Worm (Caenorhabditis elegans) whole organism, young adult: Measurements from ENCODE around the gene attf-2.
A peak's percentile ranks its signal among the peaks of the same experiment; 100 is the strongest.

Experiments used
- B0019.2 ChIP-seq: fragments of 200-800 bp; sonication (Bioruptor generic); conservative IDR thresholded peaks from 2 replicates; pipeline ENCODE4 v1.3.6; 2022; ENCODE audit warnings: missing genetic modification reagents, missing genetic modification characterization, missing compliant biosample characterization
- C17E4.6 ChIP-seq: fragments of 200-800 bp; sonication (Bioruptor generic); IDR thresholded peaks from 2 replicates; pipeline ENCODE4 v1.3.6; 2022; ENCODE audit warnings: missing genetic modification reagents, missing genetic modification characterization, missing compliant biosample characterization
- D2030.7 ChIP-seq: fragments of 200-800 bp; sonication (Bioruptor generic); IDR thresholded peaks from 2 replicates; pipeline ENCODE4 v1.3.6; 2022; ENCODE audit warnings: missing genetic modification reagents, missing genetic modification characterization, missing compliant biosample characterization
- F10E7.11 ChIP-seq: sonication (generic microtip); optimal IDR thresholded peaks from 2 replicates; lab custom pipeline; 2017; ENCODE audit warnings: mild to moderate bottlenecking, missing genetic modification characterization, moderate library complexity, missing compliant biosample characterization
- F33H1.4 ChIP-seq: fragments of 200-800 bp; sonication (Bioruptor generic); IDR thresholded peaks from 2 replicates; pipeline ENCODE4 v1.3.6; 2022; ENCODE audit warnings: missing genetic modification reagents, missing genetic modification characterization, missing compliant biosample characterization
- F57A8.1 ChIP-seq: fragments of 200-800 bp; sonication (Bioruptor generic); optimal IDR thresholded peaks from 2 replicates; lab custom pipeline; 2018; ENCODE audit warnings: mild to moderate bottlenecking, missing genetic modification characterization, moderate library complexity, missing compliant biosample characterization
- K11D2.4 ChIP-seq: fragments of 200-800 bp; sonication (Bioruptor generic); IDR thresholded peaks from 2 replicates; pipeline ENCODE4 v1.3.6; 2022; ENCODE audit warnings: missing genetic modification reagents, missing genetic modification characterization, missing compliant biosample characterization
- K12H6.12 ChIP-seq: fragments of 200-800 bp; sonication (Bioruptor generic); optimal IDR thresholded peaks from 2 replicates; lab custom pipeline; 2018; ENCODE audit warnings: mild to moderate bottlenecking, missing genetic modification characterization, missing compliant biosample characterization
- T26A5.8 ChIP-seq: sonication (generic microtip); optimal IDR thresholded peaks from 2 replicates; lab custom pipeline; 2016; ENCODE audit warnings: missing genetic modification characterization, missing compliant biosample characterization
- Y53G8AR.9 ChIP-seq: fragments of 200-800 bp; sonication (Bioruptor generic); conservative IDR thresholded peaks from 2 replicates; pipeline ENCODE4 v1.3.6; 2022; ENCODE audit warnings: missing genetic modification reagents, missing genetic modification characterization, missing compliant biosample characterization
- Y95B8A.8 ChIP-seq: fragments of 200-800 bp; sonication (Bioruptor generic); IDR thresholded peaks from 2 replicates; pipeline ENCODE4 v1.3.6; 2022; ENCODE audit warnings: missing genetic modification reagents, missing genetic modification characterization, missing compliant biosample characterization
- atf-7 ChIP-seq: sonication (generic microtip); optimal IDR thresholded peaks from 2 replicates; lab custom pipeline; 2017; ENCODE audit warnings: mild to moderate bottlenecking, missing genetic modification characterization, missing compliant biosample characterization
- attf-5 ChIP-seq: fragments of 200-800 bp; sonication (Bioruptor generic); optimal IDR thresholded peaks from 2 replicates; lab custom pipeline; 2018; ENCODE audit warnings: mild to moderate bottlenecking, missing genetic modification characterization, missing compliant biosample characterization
- cebp-2 ChIP-seq: fragments of 200-800 bp; sonication (Bioruptor generic); IDR thresholded peaks from 2 replicates; pipeline ENCODE4 v1.3.6; 2022; ENCODE audit warnings: missing genetic modification characterization, missing compliant biosample characterization
- ceh-58 ChIP-seq: fragments of 200-800 bp; sonication (Bioruptor generic); IDR thresholded peaks from 2 replicates; pipeline ENCODE4 v1.3.6; 2022; ENCODE audit warnings: missing genetic modification characterization, missing compliant biosample characterization
- efl-1 ChIP-seq: fragments of 150-350 bp; optimal IDR thresholded peaks from 2 replicates; lab custom pipeline; 2014; ENCODE audit warnings: missing biosample characterization, missing genetic modification reagents, missing genetic modification characterization
- ets-4 ChIP-seq: fragments of 200-800 bp; sonication (Bioruptor generic); optimal IDR thresholded peaks from 2 replicates; lab custom pipeline; 2018; ENCODE audit warnings: mild to moderate bottlenecking, missing genetic modification characterization, missing compliant biosample characterization
- hlh-26 ChIP-seq: fragments of 200-800 bp; sonication (Bioruptor generic); conservative IDR thresholded peaks from 2 replicates; pipeline ENCODE4 v1.3.6; 2022; ENCODE audit warnings: missing genetic modification reagents, missing genetic modification characterization, missing compliant biosample characterization
- hrde-1 ChIP-seq: sonication (generic microtip); optimal IDR thresholded peaks from 2 replicates; lab custom pipeline; 2016; ENCODE audit warnings: missing genetic modification characterization, mild to moderate bottlenecking, missing compliant biosample characterization, moderate library complexity, missing genotype, missing genetic modification reagents, borderline replicate concordance
- hsf-1 ChIP-seq: fragments of 200-800 bp; sonication (Bioruptor generic); IDR thresholded peaks from 2 replicates; pipeline ENCODE4 v1.3.6; 2022; ENCODE audit warnings: missing genetic modification reagents, missing genetic modification characterization, missing compliant biosample characterization
- let-526 ChIP-seq: fragments of 200-800 bp; sonication (Bioruptor generic); IDR thresholded peaks from 2 replicates; pipeline ENCODE4 v1.3.6; 2022; ENCODE audit warnings: missing genetic modification reagents, missing genetic modification characterization, missing compliant biosample characterization
- let-607 ChIP-seq, 2 experiments: fragments of 200-800 bp in 1 of 2; sonication (Bioruptor generic) in 1 of 2; sonication (generic microtip) in 1 of 2; optimal IDR thresholded peaks; 2 replicates each; lab custom pipeline; 2016 to 2018; ENCODE audit warnings: mild to moderate bottlenecking in 2 of 2, missing compliant biosample characterization in 2 of 2, missing genetic modification characterization in 2 of 2, moderate library complexity in 2 of 2, missing genotype in 1 of 2
- lin-26 ChIP-seq: fragments of 200-800 bp; sonication (Bioruptor generic); IDR thresholded peaks from 2 replicates; pipeline ENCODE4 v1.3.6; 2022; ENCODE audit warnings: missing genetic modification reagents, missing genetic modification characterization, missing compliant biosample characterization
- lsl-1 ChIP-seq: fragments of 200-800 bp; sonication (Bioruptor generic); optimal IDR thresholded peaks from 2 replicates; lab custom pipeline; 2018; ENCODE audit warnings: mild to moderate bottlenecking, missing genetic modification characterization, moderate library complexity, missing compliant biosample characterization
- madf-6 ChIP-seq: fragments of 200-800 bp; sonication (Bioruptor generic); IDR thresholded peaks from 2 replicates; pipeline ENCODE4 v1.3.6; 2022; ENCODE audit warnings: missing genetic modification reagents, missing genetic modification characterization, missing compliant biosample characterization
- mcd-1 ChIP-seq: fragments of 200-800 bp; sonication (Bioruptor generic); IDR thresholded peaks from 2 replicates; pipeline ENCODE4 v1.3.6; 2022; ENCODE audit warnings: missing genetic modification reagents, missing genetic modification characterization, missing compliant biosample characterization
- mes-4 ChIP-seq: sonication (generic microtip); optimal IDR thresholded peaks from 2 replicates; lab custom pipeline; 2016; ENCODE audit warnings: missing genotype, missing genetic modification characterization, missing compliant biosample characterization
- nfya-2 ChIP-seq: fragments of 200-800 bp; sonication (Bioruptor generic); IDR thresholded peaks from 2 replicates; pipeline ENCODE4 v1.3.6; 2022; ENCODE audit warnings: missing genetic modification reagents, missing genetic modification characterization, missing compliant biosample characterization
- nhr-120 ChIP-seq: fragments of 200-800 bp; sonication (Bioruptor generic); IDR thresholded peaks from 2 replicates; pipeline ENCODE4 v1.3.6; 2022; ENCODE audit warnings: missing genetic modification characterization, missing compliant biosample characterization
- nhr-179 ChIP-seq: sonication (generic microtip); optimal IDR thresholded peaks from 2 replicates; lab custom pipeline; 2016; ENCODE audit warnings: mild to moderate bottlenecking, missing genetic modification characterization, missing compliant biosample characterization
- nhr-80 ChIP-seq: sonication (generic microtip); optimal IDR thresholded peaks from 2 replicates; lab custom pipeline; 2016; ENCODE audit warnings: missing genetic modification characterization, missing compliant biosample characterization
- repo-1 ChIP-seq: sonication (generic microtip); optimal IDR thresholded peaks from 2 replicates; lab custom pipeline; 2017; ENCODE audit warnings: mild to moderate bottlenecking, missing genetic modification characterization, missing compliant biosample characterization
- snpc-3.4 ChIP-seq: sonication (generic microtip); optimal IDR thresholded peaks from 2 replicates; lab custom pipeline; 2017; ENCODE audit warnings: missing genetic modification characterization, mild to moderate bottlenecking, missing compliant biosample characterization, antibody characterized with exemption, moderate library complexity, missing genotype, missing genetic modification reagents
- zfh-2 ChIP-seq: fragments of 200-800 bp; sonication (Bioruptor generic); conservative IDR thresholded peaks from 2 replicates; pipeline ENCODE4 v1.3.6; 2022; ENCODE audit warnings: missing genetic modification reagents, missing genetic modification characterization, missing compliant biosample characterization
- zim-3 ChIP-seq: sonication (generic microtip); optimal IDR thresholded peaks from 2 replicates; lab custom pipeline; 2017; ENCODE audit warnings: mild to moderate bottlenecking, missing genetic modification characterization, moderate library complexity, missing compliant biosample characterization
- ztf-18 ChIP-seq: sonication (generic microtip); optimal IDR thresholded peaks from 2 replicates; lab custom pipeline; 2016; ENCODE audit warnings: missing genotype, mild to moderate bottlenecking, missing genetic modification characterization, missing compliant biosample characterization
- ztf-26 ChIP-seq: sonication (generic microtip); optimal IDR thresholded peaks from 2 replicates; lab custom pipeline; 2017; ENCODE audit warnings: missing genetic modification characterization, missing compliant biosample characterization
- ztf-6 ChIP-seq: fragments of 200-800 bp; sonication (Bioruptor generic); IDR thresholded peaks from 2 replicates; pipeline ENCODE4 v1.3.6; 2022; ENCODE audit warnings: missing genetic modification reagents, missing genetic modification characterization, missing compliant biosample characterization

The attf-2 gene

ce11 chrV:7156079-7156478, 39.9 kb downstream of the attf-2 start, which contains the start of gene F10D2.10:
Gene F10D2.10 (minus strand): TSS chrV:7156179.
- no peak for TF ChIP-seq zim-3 (tag; lab: Kevin White, UChicago)
- no peak for TF ChIP-seq F57A8.1
- no peak for TF ChIP-seq D2030.7 (GFP tag; lab: Robert Waterston, UW)
- no peak for TF ChIP-seq F10E7.11
- TF ChIP-seq mes-4, result no peak
- no peak for TF ChIP-seq K12H6.12
- no peak for TF ChIP-seq lin-26
- no peak for TF ChIP-seq Y53G8AR.9
- no peak for TF ChIP-seq Y95B8A.8
- no peak for TF ChIP-seq C17E4.6
- no peak for TF ChIP-seq mcd-1 (GFP tag; lab: Robert Waterston, UW)
- no peak for TF ChIP-seq nhr-120 (GFP tag; lab: Robert Waterston, UW)
- TF ChIP-seq repo-1 (tag; lab: Kevin White, UChicago), result no peak
- no peak for TF ChIP-seq let-607 (tag; optimal IDR thresholded peaks at IDR 0.05; lab: Kevin White, UChicago)

- no peak for TF ChIP-seq Y53G8AR.9
- TF ChIP-seq nfya-2, result no peak
- TF ChIP-seq ets-4 (GFP tag; lab: Kevin White, UChicago), result no peak
- no peak for TF ChIP-seq ztf-18 (tag; lab: Kevin White, UChicago)
- TF ChIP-seq D2030.7 (GFP tag; lab: Robert Waterston, UW), result no peak
- no peak for TF ChIP-seq nhr-179
- no peak for TF ChIP-seq hsf-1 (GFP tag; lab: Robert Waterston, UW)
- TF ChIP-seq cebp-2 (GFP tag; lab: Robert Waterston, UW), result no peak
- TF ChIP-seq ztf-6 (GFP tag; lab: Robert Waterston, UW), result no peak
- TF ChIP-seq attf-5 (GFP tag; lab: Kevin White, UChicago), result no peak
- no peak for TF ChIP-seq ceh-58 (GFP tag; lab: Robert Waterston, UW)
- TF ChIP-seq zfh-2 (GFP tag; lab: Robert Waterston, UW), result no peak
- no peak for TF ChIP-seq T26A5.8 (tag; lab: Kevin White, UChicago)
- no peak for TF ChIP-seq ztf-26 (tag; lab: Kevin White, UChicago)
- no peak for TF ChIP-seq hlh-26
- TF ChIP-seq madf-6 (GFP tag; lab: Robert Waterston, UW), result no peak
- TF ChIP-seq nhr-80 (tag; lab: Kevin White, UChicago), result no peak
Measured at ce11 chrV:7153046-7153445, 42.9 kb downstream of the attf-2 start, which contains the start of gene fat-7. Gene fat-7 (minus strand): TSS chrV:7153146.

ce11 chrV:7150570-7150969, 45.4 kb downstream of the attf-2 start, which contains the start of gene F10D2.8:
Gene F10D2.8 (minus strand): TSS chrV:7150714.
- TF ChIP-seq let-526, result no peak
- peak; percentile 76 for TF ChIP-seq nhr-80 (tag; lab: Kevin White, UChicago)
- TF ChIP-seq, all 124 proteins: peak for 1

ce11 chrV:7147370-7147769, 48.6 kb downstream of the attf-2 start, which contains the start of gene ugt-38:
Gene ugt-38 (minus strand): TSS chrV:7147470.
- TF ChIP-seq lin-26 (no peak), atf-7 (tag; lab: Kevin White, UChicago) (no peak), nhr-179 (no peak), hrde-1 (no peak), snpc-3.4 (tag; lab: Kevin White, UChicago) (no peak), lsl-1 (no peak), B0019.2 (GFP tag; lab: Robert Waterston, UW) (no peak), K11D2.4 (no peak), F33H1.4 (no peak), efl-1 (GFP tag; lab: Kevin White, UChicago) (no peak)
- TF ChIP-seq, all 124 proteins: peak for 0
